Fruit fly (Drosophila melanogaster): ENCODE results near the gene Lgr4.

Lgr4 gene

DNA sequence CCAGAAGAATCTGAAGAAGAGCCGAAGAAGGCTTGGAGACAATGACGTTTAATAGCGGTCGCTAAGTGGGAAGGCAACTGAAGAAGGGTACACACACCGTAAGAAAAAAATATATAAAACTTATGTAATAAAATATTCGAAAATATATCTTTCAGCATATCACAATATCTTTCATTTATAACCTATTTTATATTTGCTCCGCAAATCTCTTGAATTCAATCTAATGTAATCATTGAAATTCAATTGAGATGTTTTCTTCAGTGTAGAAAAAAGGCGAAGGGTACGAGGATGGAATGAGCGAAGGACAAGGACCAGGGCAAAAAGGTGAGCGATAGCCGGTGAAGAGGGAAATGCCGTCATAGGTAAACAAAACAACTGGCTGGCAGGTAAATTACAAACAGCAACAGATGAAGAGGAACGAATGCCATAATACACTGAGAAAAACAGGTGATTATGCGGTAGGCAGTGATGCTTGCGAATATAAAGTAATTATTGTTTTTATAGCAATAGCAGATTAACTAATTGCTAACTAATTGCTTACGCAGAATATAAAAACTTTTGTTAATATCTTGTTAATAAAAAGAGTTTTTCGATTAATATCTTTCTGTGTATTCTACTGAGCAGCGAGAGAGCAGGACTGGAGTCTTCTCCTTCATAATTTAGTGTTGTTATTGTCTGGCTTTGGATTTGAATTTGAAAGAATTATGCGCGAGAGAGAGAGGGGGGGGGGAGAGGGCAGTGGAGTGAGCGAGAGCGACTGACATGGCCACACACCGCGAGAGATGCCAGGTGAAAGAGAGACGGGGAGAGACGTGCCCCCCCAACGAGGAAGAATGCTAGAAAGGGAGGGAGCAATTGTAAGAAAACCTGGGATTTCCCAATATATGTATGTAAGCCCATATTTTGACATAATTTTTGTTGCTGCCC is 45.1 kb upstream of the Lgr4 start (continued):
- peak; percentile 92 for TF ChIP-seq nom (GFP tag; optimal IDR thresholded peaks at IDR 0.05)
- peak; percentile 77 for TF ChIP-seq slou (GFP tag; optimal IDR thresholded peaks at IDR 0.05)
- peak; percentile 39 for TF ChIP-seq ATbp (GFP tag; optimal IDR thresholded peaks at IDR 0.05)
- peak; percentile 65 for TF ChIP-seq CG13296 (GFP tag; optimal IDR thresholded peaks at IDR 0.05)
- TF ChIP-seq kni (GFP tag; optimal IDR thresholded peaks at IDR 0.05): peak; percentile 48
- TF ChIP-seq bowl (GFP tag; IDR thresholded peaks at IDR 0.05): peak; percentile 46; the same call in 1 of the 2 replicates
- TF ChIP-seq CG9817 (tag; optimal IDR thresholded peaks at IDR 0.05): peak; percentile 44
- TF ChIP-seq aop (GFP tag; IDR thresholded peaks at IDR 0.05): peak; percentile 13; the same call in 1 of the 2 replicates
- no peak for TF ChIP-seq CG8478 (optimal IDR thresholded peaks at IDR 0.05)
- no peak for TF ChIP-seq CG3995 (GFP tag; optimal IDR thresholded peaks at IDR 0.05)
- TF ChIP-seq CG4404 (GFP tag; IDR thresholded peaks at IDR 0.05): peak; percentile 94
- peak; percentile 94 for TF ChIP-seq CG33557 (GFP tag; optimal IDR thresholded peaks at IDR 0.05)
- TF ChIP-seq CG15601 (tag; optimal IDR thresholded peaks at IDR 0.05): peak; percentile 81
- peak; percentile 73 for TF ChIP-seq sqz (GFP tag; optimal IDR thresholded peaks at IDR 0.05)
- TF ChIP-seq CG8765 (GFP tag; IDR thresholded peaks at IDR 0.05): peak; percentile 92
- peak; percentile 44 for TF ChIP-seq esg (GFP tag; conservative IDR thresholded peaks at IDR 0.05)
- peak; percentile 78 for TF ChIP-seq sisA (GFP tag; IDR thresholded peaks at IDR 0.05)
- peak; percentile 57; the same call in 1 of the 3 replicates for TF ChIP-seq CG7357 (GFP tag; IDR thresholded peaks at IDR 0.05)
- TF ChIP-seq lola (GFP tag; optimal IDR thresholded peaks at IDR 0.05): peak in 1 of 3 experiments; percentile 95
- peak; percentile 82 for TF ChIP-seq CG8359 (GFP tag; optimal IDR thresholded peaks at IDR 0.05; ENCODE audit: borderline replicate concordance)
- peak; percentile 65 for TF ChIP-seq Mad (GFP tag; optimal IDR thresholded peaks at IDR 0.05)
- TF ChIP-seq CG18262 (tag; optimal IDR thresholded peaks at IDR 0.05): peak; percentile 92
- peak; percentile 87 for TF ChIP-seq CG12391 (tag; optimal IDR thresholded peaks at IDR 0.05)
- TF ChIP-seq cad (GFP tag; optimal IDR thresholded peaks at IDR 0.05): no peak
- no peak for TF ChIP-seq CG18011 (GFP tag; optimal IDR thresholded peaks at IDR 0.05)
- TF ChIP-seq chm (GFP tag; IDR thresholded peaks at IDR 0.05): peak; percentile 82; the same call in 1 of the 2 replicates
- peak; percentile 57; the same call in 1 of the 2 replicates for TF ChIP-seq dimm (GFP tag; IDR thresholded peaks at IDR 0.05)
- peak; percentile 70 for TF ChIP-seq Atf3 (GFP tag; optimal IDR thresholded peaks at IDR 0.05)
- no peak for TF ChIP-seq sr (GFP tag; IDR thresholded peaks at IDR 0.05)
- TF ChIP-seq crol (GFP tag; IDR thresholded peaks at IDR 0.05): peak; percentile 94
- TF ChIP-seq Hmr (GFP tag; optimal IDR thresholded peaks at IDR 0.05): peak; percentile 38
- TF ChIP-seq vnd (GFP tag; IDR thresholded peaks at IDR 0.05; ENCODE audit: partially characterized antibody): no peak
- TF ChIP-seq Hr51 (GFP tag; optimal IDR thresholded peaks at IDR 0.05): peak; percentile 62 to 80
- peak; percentile 47; the same call in 1 of the 2 replicates for TF ChIP-seq MBD-R2 (GFP tag; IDR thresholded peaks at IDR 0.05)
- no peak for TF ChIP-seq br (optimal IDR thresholded peaks at IDR 0.05)
- TF ChIP-seq CG4730 (GFP tag; IDR thresholded peaks at IDR 0.05): peak; percentile 81
- TF ChIP-seq exex (tag; optimal IDR thresholded peaks at IDR 0.05): no peak
- TF ChIP-seq CG4617 (GFP tag; optimal IDR thresholded peaks at IDR 0.05; ENCODE audit: borderline replicate concordance): peak; percentile 9
- peak; percentile 77 for TF ChIP-seq Awh (GFP tag; IDR thresholded peaks at IDR 0.05)
- TF ChIP-seq CG6254 (GFP tag; optimal IDR thresholded peaks at IDR 0.05): peak; percentile 78
- TF ChIP-seq Elba2 (GFP tag; optimal IDR thresholded peaks at IDR 0.05): peak; percentile 80
- peak; percentile 52 for TF ChIP-seq Deaf1 (tag; optimal IDR thresholded peaks at IDR 0.05)
- TF ChIP-seq YL-1 (GFP tag; optimal IDR thresholded peaks at IDR 0.05): peak; percentile 44
- TF ChIP-seq CG15514 (GFP tag; optimal IDR thresholded peaks at IDR 0.05): peak; percentile 47
- no peak for TF ChIP-seq D (optimal IDR thresholded peaks at IDR 0.05)
- peak; percentile 86 for TF ChIP-seq D (GFP tag; optimal IDR thresholded peaks at IDR 0.05)
- peak; percentile 77 for TF ChIP-seq Hr3 (GFP tag; optimal IDR thresholded peaks at IDR 0.05)
- TF ChIP-seq Sry-δ (GFP tag; optimal IDR thresholded peaks at IDR 0.05): peak; percentile 55

Measured in whole organism, embryonic.